Fruit fly (Drosophila melanogaster): ENCODE measurements around the gene CG31704.

Gene CG31704

DNA sequence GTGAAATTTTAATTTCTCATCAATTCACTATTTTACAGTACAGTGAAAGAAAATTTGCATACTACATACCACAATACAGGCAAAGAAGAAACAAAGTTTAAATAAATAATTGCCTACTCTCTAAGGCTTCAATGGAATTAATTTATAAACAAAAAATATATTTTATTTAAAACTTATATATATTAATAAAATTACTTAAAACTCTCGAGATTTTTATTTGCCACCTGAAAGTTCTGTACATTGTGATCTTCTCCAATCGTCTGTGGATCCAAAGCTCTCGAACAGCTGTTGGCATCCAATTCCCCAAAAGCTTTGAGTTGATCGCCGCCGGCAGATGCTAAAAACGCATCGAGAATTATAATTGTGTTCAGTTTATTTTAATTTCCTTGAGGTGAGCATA lies 9.2 kb downstream of the CG31704 start, which contains the start of gene Mal-B2:
Gene Mal-B2 (plus strand): TSS at position 301 of the 400 bp plus-strand sequence.
- no peak for TF ChIP-seq psq (GFP tag; optimal IDR thresholded peaks at IDR 0.05)
- no peak for TF ChIP-seq h (GFP tag; optimal IDR thresholded peaks at IDR 0.05)
- no peak for TF ChIP-seq dl (GFP tag; optimal IDR thresholded peaks at IDR 0.05; ENCODE audit: insufficient read depth in 1 of 2, partially characterized antibody in 2 of 2)
- TF ChIP-seq usp (GFP tag; optimal IDR thresholded peaks at IDR 0.05) = no peak
- TF ChIP-seq CrebA (GFP tag; optimal IDR thresholded peaks at IDR 0.05; ENCODE audit: borderline replicate concordance) = no peak
- TF ChIP-seq sage (GFP tag; optimal IDR thresholded peaks at IDR 0.05) = no peak
- TF ChIP-seq Hr83 (GFP tag; optimal IDR thresholded peaks at IDR 0.05; ENCODE audit: poor library complexity, severe bottlenecking) = no peak
- TF ChIP-seq brk (GFP tag; optimal IDR thresholded peaks at IDR 0.05) = no peak

DNA sequence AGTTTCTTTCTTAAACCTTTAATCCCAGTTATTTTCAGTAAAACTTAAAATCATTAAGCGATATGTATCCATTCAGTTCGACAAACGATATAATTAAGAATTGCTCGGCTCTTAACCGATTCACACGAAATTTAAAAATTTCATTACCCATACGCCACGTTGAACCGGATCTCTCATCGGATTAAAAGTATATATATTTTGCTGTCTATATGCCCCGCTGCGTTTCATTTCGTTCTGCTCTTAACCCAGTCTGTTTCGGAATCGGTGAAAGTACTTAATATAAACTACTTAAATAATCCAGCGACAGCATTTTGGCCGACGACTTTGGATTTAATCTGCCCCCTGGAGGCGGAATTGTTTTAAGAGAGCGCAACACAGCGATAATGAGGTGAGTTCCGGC lies 12.6 kb downstream of the CG31704 start, which contains the start of gene CG42751:
Gene CG42751 (plus strand): TSS at position 301 of the 400 bp plus-strand sequence.
- TF ChIP-seq dl (GFP tag; optimal IDR thresholded peaks at IDR 0.05; ENCODE audit: insufficient read depth in 1 of 2, partially characterized antibody in 2 of 2) (no peak), Hr83 (GFP tag; optimal IDR thresholded peaks at IDR 0.05; ENCODE audit: poor library complexity, severe bottlenecking) (no peak)

DNA sequence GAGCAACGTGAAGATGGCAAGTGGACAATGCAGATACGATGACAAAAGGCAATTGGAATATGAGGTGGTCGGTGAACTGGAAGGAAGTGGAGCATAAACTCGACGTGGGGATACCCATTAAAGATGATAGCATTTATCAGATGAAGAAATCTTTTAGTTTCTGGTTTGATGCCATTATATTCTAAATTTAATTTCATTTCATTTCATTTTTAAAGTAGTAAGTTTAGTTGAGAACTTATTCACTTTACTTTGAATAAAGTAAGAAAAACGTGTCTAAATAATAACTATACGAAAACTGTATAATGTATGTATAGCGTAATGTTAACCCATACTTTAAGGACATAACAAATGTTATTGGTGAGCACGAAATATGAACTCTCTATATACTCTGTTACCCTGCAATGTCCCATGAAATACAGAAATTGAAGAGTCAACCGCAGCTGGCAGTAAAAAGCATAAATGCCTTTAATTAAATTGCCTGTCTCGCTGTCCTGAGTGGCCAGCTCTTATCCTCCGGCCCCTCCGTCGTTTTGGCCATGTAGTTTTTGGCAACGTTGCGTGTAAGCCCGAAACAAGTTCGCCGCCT lies 30.5 kb downstream of the CG31704 start:
- TF ChIP-seq Hr78 (GFP tag; optimal IDR thresholded peaks at IDR 0.05) (no peak), sv (GFP tag; optimal IDR thresholded peaks at IDR 0.05) (no peak), br (GFP tag; optimal IDR thresholded peaks at IDR 0.05) (peak; percentile 15), CG9705 (GFP tag; optimal IDR thresholded peaks at IDR 0.05) (no peak), Abd-B (GFP tag; optimal IDR thresholded peaks at IDR 0.05) (no peak), foxo (GFP tag; optimal IDR thresholded peaks at IDR 0.05) (peak in 1 of 2 experiments; percentile 36), sage (GFP tag; optimal IDR thresholded peaks at IDR 0.05) (no peak), GATAd (GFP tag; optimal IDR thresholded peaks at IDR 0.05) (no peak), woc (GFP tag; optimal IDR thresholded peaks at IDR 0.05) (peak; percentile 52), ey (GFP tag; optimal IDR thresholded peaks at IDR 0.05) (peak; percentile 56), Dif (GFP tag; optimal IDR thresholded peaks at IDR 0.05; ENCODE audit: partially characterized antibody) (no peak), Hnf4 (GFP tag; optimal IDR thresholded peaks at IDR 0.05) (no peak), CG32264 (GFP tag; optimal IDR thresholded peaks at IDR 0.05) (no peak), Hr83 (GFP tag; optimal IDR thresholded peaks at IDR 0.05; ENCODE audit: poor library complexity, severe bottlenecking) (no peak), Myc (optimal IDR thresholded peaks at IDR 0.05) (no peak), fru (GFP tag; optimal IDR thresholded peaks at IDR 0.05) (peak; percentile 47), usp (GFP tag; optimal IDR thresholded peaks at IDR 0.05) (no peak), Jra (GFP tag; optimal IDR thresholded peaks at IDR 0.05) (no peak), CrebA (GFP tag; optimal IDR thresholded peaks at IDR 0.05; ENCODE audit: borderline replicate concordance) (no peak), Dfd (GFP tag; optimal IDR thresholded peaks at IDR 0.05) (no peak), dmrt93B (GFP tag; optimal IDR thresholded peaks at IDR 0.05) (peak; percentile 25), Sp1 (GFP tag; optimal IDR thresholded peaks at IDR 0.05) (peak; percentile 44), psq (GFP tag; optimal IDR thresholded peaks at IDR 0.05) (peak; percentile 1), tai (GFP tag; optimal IDR thresholded peaks at IDR 0.05) (no peak), Rel (GFP tag; optimal IDR thresholded peaks at IDR 0.05) (no peak), Rel (tag; optimal IDR thresholded peaks at IDR 0.05) (no peak), dl (GFP tag; optimal IDR thresholded peaks at IDR 0.05; ENCODE audit: insufficient read depth in 1 of 2, partially characterized antibody in 2 of 2) (no peak), dsf (GFP tag; optimal IDR thresholded peaks at IDR 0.05; ENCODE audit: borderline replicate concordance) (no peak), HLH106 (tag; optimal IDR thresholded peaks at IDR 0.05) (peak; percentile 47), pan (optimal IDR thresholded peaks at IDR 0.05) (no peak), N (GFP tag; optimal IDR thresholded peaks at IDR 0.05) (no peak), brk (GFP tag; optimal IDR thresholded peaks at IDR 0.05) (no peak), Vsx2 (GFP tag; optimal IDR thresholded peaks at IDR 0.05; ENCODE audit: partially characterized antibody) (peak; percentile 58), Mio (GFP tag; optimal IDR thresholded peaks at IDR 0.05) (no peak), h (GFP tag; optimal IDR thresholded peaks at IDR 0.05) (peak; percentile 54), lola (GFP tag; optimal IDR thresholded peaks at IDR 0.05) (no peak), rgr (GFP tag; optimal IDR thresholded peaks at IDR 0.05) (peak; percentile 6), OdsH (GFP tag; optimal IDR thresholded peaks at IDR 0.05) (no peak), jim (GFP tag; optimal IDR thresholded peaks at IDR 0.05) (no peak)
